Worm (Caenorhabditis elegans) whole organism, L4/young adult: ENCODE results near the gene lipl-8.

Experiments
- W03F9.2 ChIP-seq: fragments of 150-350 bp; optimal IDR thresholded peaks from 2 replicates; lab custom pipeline; 2014; ENCODE audit warnings: missing biosample characterization, missing genetic modification characterization
- dao-5 ChIP-seq: sonication (generic microtip); optimal IDR thresholded peaks from 2 replicates; lab custom pipeline; 2016; ENCODE audit warnings: missing genotype, missing genetic modification characterization, moderate library complexity, missing compliant biosample characterization
- him-1 ChIP-seq: sonication (generic microtip); optimal IDR thresholded peaks from 2 replicates; lab custom pipeline; 2016; ENCODE audit warnings: missing genotype, missing genetic modification reagents, missing genetic modification characterization, missing compliant biosample characterization

ce11 chrV:14791703-14792102 lies 43.2 kb upstream of the lipl-8 start:
- no peak for TF ChIP-seq him-1
- TF ChIP-seq W03F9.2 (tag; lab: Kevin White, UChicago), result no peak
- TF ChIP-seq dao-5, result no peak
